Fruit fly (Drosophila melanogaster) whole organism, embryonic: ENCODE results near the gene CG44362.

Source experiments
- Atf-2 ChIP-seq: fragments of 200-800 bp; sonication (Bioruptor generic); optimal IDR thresholded peaks from 2 replicates; lab custom pipeline; 2016; ENCODE audit warnings: missing biosample characterization, missing genetic modification characterization
- B-H1 ChIP-seq: fragments of 200-800 bp; sonication (Bioruptor generic); IDR thresholded peaks from 3 replicates; pipeline ENCODE4 v1.3.6; 2022; ENCODE audit warnings: missing biosample characterization, missing genetic modification characterization
- B-H2 ChIP-seq: fragments of 200-800 bp; sonication (Bioruptor generic); optimal IDR thresholded peaks from 2 replicates; lab custom pipeline; 2018; ENCODE audit warnings: missing biosample characterization, mild to moderate bottlenecking, missing genetic modification characterization
- Blimp-1 ChIP-seq: fragments of 200-800 bp; sonication (Bioruptor generic); optimal IDR thresholded peaks from 3 replicates; lab custom pipeline; 2018; ENCODE audit warnings: missing biosample characterization, missing genetic modification characterization, mild to moderate bottlenecking, moderate library complexity, missing genetic modification reagents
- CG10267 ChIP-seq: fragments of 200-800 bp; sonication (Bioruptor generic); optimal IDR thresholded peaks from 2 replicates; lab custom pipeline; 2018; ENCODE audit warnings: missing biosample characterization, mild to moderate bottlenecking, missing genetic modification characterization, moderate library complexity
- CG10321 ChIP-seq: fragments of 200-800 bp; sonication (Bioruptor generic); IDR thresholded peaks from 2 replicates; pipeline ENCODE4 v1.3.6; 2022; ENCODE audit warnings: missing biosample characterization, missing genetic modification characterization
- CG10366 ChIP-seq: fragments of 200-800 bp; sonication (Bioruptor generic); IDR thresholded peaks from 2 replicates; pipeline ENCODE4 v1.3.6; 2022; ENCODE audit warnings: missing biosample characterization, missing genetic modification characterization
- CG11085 ChIP-seq: fragments of 200-800 bp; sonication (Bioruptor generic); IDR thresholded peaks from 2 replicates; pipeline ENCODE4 v1.3.6; 2022; ENCODE audit warnings: missing biosample characterization, missing genetic modification characterization
- CG11247 ChIP-seq: fragments of 200-800 bp; sonication (Bioruptor generic); IDR thresholded peaks from 2 replicates; pipeline ENCODE4 v1.3.6; 2022; ENCODE audit warnings: missing biosample characterization, missing genetic modification characterization
- CG12659 ChIP-seq: fragments of 200-800 bp; sonication (Bioruptor generic); optimal IDR thresholded peaks from 3 replicates; lab custom pipeline; 2017; ENCODE audit warnings: mild to moderate bottlenecking, missing biosample characterization, missing genetic modification reagents, missing genetic modification characterization
- CG14667 ChIP-seq: fragments of 200-800 bp; sonication (Bioruptor generic); IDR thresholded peaks from 2 replicates; pipeline ENCODE4 v1.3.6; 2022; ENCODE audit warnings: missing biosample characterization, missing genetic modification characterization
- CG15514 ChIP-seq: fragments of 200-800 bp; sonication (Bioruptor generic); optimal IDR thresholded peaks from 3 replicates; lab custom pipeline; 2017; ENCODE audit warnings: missing biosample characterization, missing genetic modification characterization, mild to moderate bottlenecking, moderate library complexity, missing genetic modification reagents
- CG15696 ChIP-seq: fragments of 200-800 bp; sonication (Bioruptor generic); optimal IDR thresholded peaks from 2 replicates; lab custom pipeline; 2019; ENCODE audit warnings: missing biosample characterization, mild to moderate bottlenecking, missing genetic modification characterization, moderate library complexity
- CG16779 ChIP-seq: fragments of 200-800 bp; sonication (Bioruptor generic); IDR thresholded peaks from 2 replicates; pipeline ENCODE4 v1.3.6; 2022; ENCODE audit warnings: missing biosample characterization, missing genetic modification characterization
- CG18599 ChIP-seq: fragments of 200-800 bp; sonication (Bioruptor generic); optimal IDR thresholded peaks from 3 replicates; lab custom pipeline; 2017; ENCODE audit warnings: missing biosample characterization, missing genetic modification characterization, mild to moderate bottlenecking, moderate library complexity, missing genetic modification reagents
- CG18764 ChIP-seq: fragments of 200-800 bp; sonication (Bioruptor generic); optimal IDR thresholded peaks from 3 replicates; lab custom pipeline; 2016; ENCODE audit warnings: missing biosample characterization, missing genetic modification characterization
- CG2129 ChIP-seq: fragments of 200-800 bp; sonication (Bioruptor generic); IDR thresholded peaks from 2 replicates; pipeline ENCODE4 v1.3.6; 2022; ENCODE audit warnings: missing biosample characterization, missing genetic modification characterization; ENCODE audit not compliant: partially characterized antibody
- CG2889 ChIP-seq: fragments of 200-800 bp; sonication (Bioruptor generic); IDR thresholded peaks from 3 replicates; pipeline ENCODE4 v1.3.6; 2022; ENCODE audit warnings: missing biosample characterization, missing genetic modification characterization
- CG32532 ChIP-seq: fragments of 200-800 bp; sonication (Bioruptor generic); IDR thresholded peaks from 2 replicates; pipeline ENCODE4 v1.3.6; 2022; ENCODE audit warnings: missing biosample characterization, missing genetic modification characterization
- CG3726 ChIP-seq: fragments of 200-800 bp; sonication (Bioruptor generic); IDR thresholded peaks from 3 replicates; pipeline ENCODE4, ENCODE4 v1.3.6; 2022; ENCODE audit warnings: missing biosample characterization, missing genetic modification characterization
- CG3838 ChIP-seq: fragments of 200-800 bp; sonication (Bioruptor generic); optimal IDR thresholded peaks from 3 replicates; lab custom pipeline; 2016; ENCODE audit warnings: missing biosample characterization, missing genetic modification characterization
- CG4282 ChIP-seq: fragments of 200-800 bp; sonication (Bioruptor generic); optimal IDR thresholded peaks from 2 replicates; lab custom pipeline; 2016; ENCODE audit warnings: missing biosample characterization, missing genetic modification characterization
- CG4360 ChIP-seq: fragments of 200-800 bp; sonication (Bioruptor generic); IDR thresholded peaks from 2 replicates; pipeline ENCODE4 v1.3.6; 2022; ENCODE audit warnings: missing biosample characterization, missing genetic modification characterization
- CG4730 ChIP-seq: fragments of 200-800 bp; sonication (Bioruptor generic); IDR thresholded peaks from 2 replicates; pipeline ENCODE4 v1.3.6; 2022; ENCODE audit warnings: missing biosample characterization, missing genetic modification characterization
- CG5180 ChIP-seq: fragments of 200-800 bp; sonication (Bioruptor generic); optimal IDR thresholded peaks from 3 replicates; lab custom pipeline; 2017; ENCODE audit warnings: missing biosample characterization, missing genetic modification characterization, mild to moderate bottlenecking, moderate library complexity, missing genetic modification reagents
- CG6175 ChIP-seq: fragments of 200-800 bp; sonication (Bioruptor generic); IDR thresholded peaks from 3 replicates; pipeline ENCODE4 v1.3.6; 2022; ENCODE audit warnings: missing biosample characterization, missing genetic modification characterization
- CG7963 ChIP-seq: fragments of 200-800 bp; sonication (Bioruptor generic); IDR thresholded peaks from 3 replicates; pipeline ENCODE4 v1.3.6; 2022; ENCODE audit warnings: missing biosample characterization, missing genetic modification characterization; ENCODE audit not compliant: partially characterized antibody
- Dref ChIP-seq: fragments of 200-800 bp; sonication (Bioruptor generic); IDR thresholded peaks from 2 replicates; pipeline ENCODE4 v1.3.6; 2022; ENCODE audit warnings: missing biosample characterization, missing genetic modification characterization
- E2f1 ChIP-seq: fragments of 200-800 bp; sonication (Bioruptor generic); IDR thresholded peaks from 2 replicates; pipeline ENCODE4 v1.3.6; 2022; ENCODE audit warnings: missing biosample characterization, missing genetic modification characterization
- Med ChIP-seq: fragments of 200-800 bp; sonication (Bioruptor generic); peaks from one replicate; lab custom pipeline; 2016; ENCODE audit warnings: missing biosample characterization, missing genetic modification characterization, mild to moderate bottlenecking, inconsistent platforms, moderate library complexity
- Oaz ChIP-seq: fragments of 200-800 bp; sonication (Bioruptor generic); IDR thresholded peaks from 2 replicates; pipeline ENCODE4 v1.3.6; 2022; ENCODE audit warnings: missing biosample characterization, missing genetic modification characterization
- Sox100B ChIP-seq: fragments of 200-800 bp; sonication (Bioruptor generic); optimal IDR thresholded peaks from 3 replicates; lab custom pipeline; 2018; ENCODE audit warnings: missing biosample characterization, mild to moderate bottlenecking, missing genetic modification characterization
- ab ChIP-seq: fragments of 200-800 bp; sonication (Bioruptor generic); optimal IDR thresholded peaks from 2 replicates; lab custom pipeline; 2016; ENCODE audit warnings: missing biosample characterization, missing genetic modification characterization
- cg ChIP-seq: fragments of 200-800 bp; sonication (Bioruptor generic); optimal IDR thresholded peaks from 3 replicates; lab custom pipeline; 2019; ENCODE audit warnings: missing biosample characterization, mild to moderate bottlenecking, missing genetic modification characterization, moderate library complexity
- dm ChIP-seq: fragments of 200-800 bp; sonication (Bioruptor generic); optimal IDR thresholded peaks from 3 replicates; lab custom pipeline; 2016; ENCODE audit warnings: missing biosample characterization, missing genetic modification characterization
- dmrt11E ChIP-seq: fragments of 200-800 bp; sonication (Bioruptor generic); optimal IDR thresholded peaks from 3 replicates; lab custom pipeline; 2018; ENCODE audit warnings: missing biosample characterization, mild to moderate bottlenecking, missing genetic modification characterization, moderate library complexity
- dpn ChIP-seq, 2 experiments: fragments of 200-800 bp; sonication (Bioruptor generic); optimal IDR thresholded peaks; 3 replicates each; lab custom pipeline; 2016; ENCODE audit warnings: missing biosample characterization in 2 of 2, missing genetic modification characterization in 2 of 2
- emc ChIP-seq: fragments of 200-800 bp; sonication (Bioruptor generic); optimal IDR thresholded peaks from 2 replicates; lab custom pipeline; 2016; ENCODE audit warnings: missing biosample characterization, missing genetic modification characterization
- exex ChIP-seq: fragments of 200-800 bp; sonication (Bioruptor generic); optimal IDR thresholded peaks from 4 replicates; lab custom pipeline; 2018; ENCODE audit warnings: missing biosample characterization, mild to moderate bottlenecking, missing genetic modification characterization, moderate library complexity
- gsb-n ChIP-seq: fragments of 200-800 bp; sonication (Bioruptor generic); optimal IDR thresholded peaks from 3 replicates; lab custom pipeline; 2018; ENCODE audit warnings: missing biosample characterization, mild to moderate bottlenecking, missing genetic modification characterization
- hb ChIP-seq: fragments of 200-800 bp; sonication (Bioruptor generic); IDR thresholded peaks from 3 replicates; pipeline ENCODE4 v1.3.6; 2022; ENCODE audit warnings: missing biosample characterization, missing genetic modification characterization; ENCODE audit not compliant: partially characterized antibody
- kni ChIP-seq: fragments of 200-800 bp; sonication (Bioruptor generic); optimal IDR thresholded peaks from 3 replicates; lab custom pipeline; 2017; ENCODE audit warnings: mild to moderate bottlenecking, missing biosample characterization, missing genetic modification reagents, missing genetic modification characterization
- knrl ChIP-seq: fragments of 200-800 bp; sonication (Bioruptor generic); IDR thresholded peaks from 3 replicates; pipeline ENCODE4 v1.3.6; 2022; ENCODE audit warnings: missing biosample characterization, missing genetic modification characterization; ENCODE audit not compliant: partially characterized antibody
- lmd ChIP-seq: fragments of 200-800 bp; sonication (Bioruptor generic); IDR thresholded peaks from 2 replicates; pipeline ENCODE4 v1.3.6; 2022; ENCODE audit warnings: missing biosample characterization, missing genetic modification characterization
- org-1 ChIP-seq: fragments of 200-800 bp; sonication (Bioruptor generic); optimal IDR thresholded peaks from 2 replicates; lab custom pipeline; 2017; ENCODE audit warnings: missing biosample characterization, missing genetic modification characterization
- pita ChIP-seq: fragments of 200-800 bp; sonication (Bioruptor generic); optimal IDR thresholded peaks from 2 replicates; lab custom pipeline; 2017; ENCODE audit warnings: missing biosample characterization, mild to moderate bottlenecking, missing genetic modification characterization
- repo ChIP-seq: fragments of 200-800 bp; sonication (Bioruptor generic); optimal IDR thresholded peaks from 2 replicates; lab custom pipeline; 2016; ENCODE audit warnings: missing biosample characterization, missing genetic modification characterization
- rib ChIP-seq: fragments of 200-800 bp; sonication (Bioruptor generic); IDR thresholded peaks from 2 replicates; pipeline ENCODE4 v1.3.6; 2022; ENCODE audit warnings: missing biosample characterization, missing genetic modification characterization
- schlank ChIP-seq: fragments of 200-800 bp; sonication (Bioruptor generic); optimal IDR thresholded peaks from 2 replicates; lab custom pipeline; 2018; ENCODE audit warnings: missing biosample characterization, mild to moderate bottlenecking, missing genetic modification characterization
- trem ChIP-seq: fragments of 200-800 bp; optimal IDR thresholded peaks from 3 replicates; lab custom pipeline; 2019; ENCODE audit warnings: missing biosample characterization, mild to moderate bottlenecking, missing genetic modification characterization, moderate library complexity

CG44362 gene

dm6 chr3L:11418041-11418674 is 20.8 kb downstream of the CG44362 start (continued):
- TF ChIP-seq CG5180 (GFP tag; lab: Kevin White, UChicago) = peak; percentile 84
- peak; percentile 71 for TF ChIP-seq kni (GFP tag; lab: Kevin White, UChicago)
- TF ChIP-seq CG11247 (GFP tag; lab: Robert Waterston, UW) = peak; percentile 97
- TF ChIP-seq B-H2 = peak; percentile 30
- peak; percentile 87 for TF ChIP-seq CG18764 (GFP tag; lab: Kevin White, UChicago)
- peak; percentile 96 for TF ChIP-seq dmrt11E
- peak; percentile 94 for TF ChIP-seq Blimp-1 (GFP tag; lab: Kevin White, UChicago)
- peak; percentile 86 for TF ChIP-seq dm (GFP tag; lab: Kevin White, UChicago)
- TF ChIP-seq CG7963 (GFP tag; lab: Robert Waterston, UW) = no peak
- no peak for TF ChIP-seq knrl (GFP tag; lab: Robert Waterston, UW)
- TF ChIP-seq E2f1 (GFP tag; lab: Robert Waterston, UW) = peak; percentile 93
- TF ChIP-seq Dref (GFP tag; lab: Robert Waterston, UW) = no peak
- TF ChIP-seq CG12659 (GFP tag; lab: Kevin White, UChicago) = peak; percentile 93
- TF ChIP-seq trem (tag; lab: Kevin White, UChicago) = peak; percentile 94
- peak; percentile 86 for TF ChIP-seq B-H1
- TF ChIP-seq CG18599 (GFP tag; lab: Kevin White, UChicago) = peak; percentile 89
- no peak for TF ChIP-seq cg (GFP tag; lab: Kevin White, UChicago)
- peak; percentile 93 for TF ChIP-seq CG4730 (GFP tag; lab: Robert Waterston, UW)
- TF ChIP-seq dpn (GFP tag; optimal IDR thresholded peaks at IDR 0.05; lab: Kevin White, UChicago) = peak; percentile 84 to 91
- peak; percentile 97 for TF ChIP-seq Sox100B (GFP tag; lab: Kevin White, UChicago)
- TF ChIP-seq Med (GFP tag; lab: Kevin White, UChicago) = peak; percentile 99
- TF ChIP-seq CG4360 (GFP tag; lab: Robert Waterston, UW) = no peak
- no peak for TF ChIP-seq CG2129 (GFP tag; lab: Robert Waterston, UW)
- TF ChIP-seq Oaz = peak; percentile 94
- peak; percentile 96 for TF ChIP-seq CG2889
- TF ChIP-seq CG14667 (GFP tag; lab: Robert Waterston, UW) = peak; percentile 91
- no peak for TF ChIP-seq hb (GFP tag; lab: Robert Waterston, UW)
- peak; percentile 83 for TF ChIP-seq Atf-2 (GFP tag; lab: Kevin White, UChicago)
- TF ChIP-seq CG10267 (tag; lab: Kevin White, UChicago) = peak; percentile 92
- peak; percentile 43 for TF ChIP-seq emc
- TF ChIP-seq CG11085 (GFP tag; lab: Robert Waterston, UW) = peak; percentile 80
- TF ChIP-seq CG3838 (GFP tag; lab: Kevin White, UChicago) = peak; percentile 85
- TF ChIP-seq CG10321 (GFP tag; lab: Robert Waterston, UW) = peak; percentile 85
- peak; percentile 97 for TF ChIP-seq lmd
- TF ChIP-seq repo = peak; percentile 66
- no peak; the same call in 1 of the 2 replicates for TF ChIP-seq CG16779
- peak; percentile 65; the same call in 2 of the 3 replicates for TF ChIP-seq CG6175
- TF ChIP-seq CG3726 (GFP tag; lab: Robert Waterston, UW) = peak; percentile 92
- TF ChIP-seq CG15696 (tag; lab: Kevin White, UChicago) = peak; percentile 98
- TF ChIP-seq rib (GFP tag; lab: Robert Waterston, UW) = peak; percentile 83
- TF ChIP-seq org-1 (GFP tag; lab: Kevin White, UChicago) = peak; percentile 88
- peak; percentile 65 for TF ChIP-seq CG4282 (GFP tag; lab: Kevin White, UChicago)
- TF ChIP-seq pita (GFP tag; lab: Kevin White, UChicago) = no peak
- peak; percentile 93 for TF ChIP-seq gsb-n (tag; lab: Kevin White, UChicago)
- peak; percentile 92 for TF ChIP-seq CG32532 (GFP tag; lab: Robert Waterston, UW)
- no peak for TF ChIP-seq ab
- peak; percentile 71 for TF ChIP-seq CG15514 (GFP tag; lab: Kevin White, UChicago)
- peak; percentile 69 for TF ChIP-seq schlank (tag; lab: Kevin White, UChicago)
- peak; percentile 28 for TF ChIP-seq exex (tag; lab: Kevin White, UChicago)
- TF ChIP-seq CG10366 (GFP tag; lab: Robert Waterston, UW) = peak; percentile 98
